Worm (Caenorhabditis elegans) whole organism, early embryonic: ENCODE data around the gene mrp-5.

Source experiments
- ceh-13 ChIP-seq: fragments of 200-800 bp; sonication (Bioruptor generic); optimal IDR thresholded peaks from 2 replicates; lab custom pipeline; 2018; ENCODE audit warnings: mild to moderate bottlenecking, missing genetic modification characterization, missing compliant biosample characterization
- hnd-1 ChIP-seq: sonication (generic microtip); optimal IDR thresholded peaks from 2 replicates; lab custom pipeline; 2016; ENCODE audit warnings: missing genetic modification characterization, missing compliant biosample characterization
- pes-1 ChIP-seq: fragments of 200-800 bp; sonication (Bioruptor generic); IDR thresholded peaks from 2 replicates; pipeline ENCODE4 v1.3.6; 2022; ENCODE audit warnings: missing genetic modification reagents, missing genetic modification characterization, missing compliant biosample characterization
- tbx-11 ChIP-seq: fragments of 200-800 bp; sonication (Bioruptor generic); IDR thresholded peaks from 2 replicates; pipeline ENCODE4 v1.3.6; 2022; ENCODE audit warnings: missing genetic modification characterization, missing compliant biosample characterization

- TF ChIP-seq pes-1 (GFP tag; lab: Robert Waterston, UW) (no peak), hnd-1 (no peak), ceh-13 (GFP tag; lab: Kevin White, UChicago) (no peak), tbx-11 (no peak)
Observed at ce11 chrX:14993744-14994143, 47.6 kb upstream of the mrp-5 start.
